Fruit fly (Drosophila melanogaster): ENCODE measurements around the gene Hsp70Bc.
"Not testable (repeated sequence)": the region's sequence is repeated elsewhere in the genome, so short reads cannot be mapped to it uniquely, and the experiment has no call there.

dm6 chr3R:12508776-12509175 lies at the start of gene Hsp70Bc:
- not testable (repeated sequence) for TF ChIP-seq fd96Ca (GFP tag; IDR thresholded peaks at IDR 0.05); CG12605 (GFP tag; IDR thresholded peaks at IDR 0.05); D1 (tag; optimal IDR thresholded peaks at IDR 0.05); CG8301 (tag; optimal IDR thresholded peaks at IDR 0.05); CG4496 (GFP tag; IDR thresholded peaks at IDR 0.05); CG32121 (GFP tag; IDR thresholded peaks at IDR 0.05); Pif1B (GFP tag; optimal IDR thresholded peaks at IDR 0.05); CG10348 (GFP tag; IDR thresholded peaks at IDR 0.05); CG14655 (GFP tag; optimal IDR thresholded peaks at IDR 0.05); gl (tag; optimal IDR thresholded peaks at IDR 0.05); CG15710 (tag; optimal IDR thresholded peaks at IDR 0.05)

Measured in whole organism, pupa.